Fruit fly (Drosophila melanogaster) whole organism, prepupa: ENCODE measurements around the gene CG14411.

ENCODE experiments used
- Blimp-1 ChIP-seq: fragments of 200-800 bp; sonication (Bioruptor generic); optimal IDR thresholded peaks from 3 replicates; lab custom pipeline; 2017; ENCODE audit warnings: missing biosample characterization, missing genetic modification characterization, mild to moderate bottlenecking, moderate library complexity, missing genetic modification reagents
- CG10631 ChIP-seq: fragments of 200-800 bp; sonication (Bioruptor generic); optimal IDR thresholded peaks from 2 replicates; lab custom pipeline; 2016; ENCODE audit warnings: missing biosample characterization, missing genetic modification characterization
- CG11294 ChIP-seq: fragments of 200-800 bp; sonication (Bioruptor generic); IDR thresholded peaks from 2 replicates; pipeline ENCODE4 v1.3.6; 2022; ENCODE audit warnings: missing biosample characterization, missing genetic modification characterization
- CG11762 ChIP-seq: fragments of 200-800 bp; sonication (Bioruptor generic); optimal IDR thresholded peaks from 3 replicates; lab custom pipeline; 2016; ENCODE audit warnings: missing biosample characterization, missing genetic modification characterization; ENCODE audit not compliant: insufficient read depth
- CG11902 ChIP-seq: fragments of 200-800 bp; sonication (Bioruptor generic); optimal IDR thresholded peaks from 3 replicates; lab custom pipeline; 2016; ENCODE audit warnings: missing biosample characterization, missing genetic modification characterization
- CG15336 ChIP-seq: fragments of 200-800 bp; sonication (Bioruptor generic); IDR thresholded peaks from 2 replicates; pipeline ENCODE4 v1.3.6; 2022; ENCODE audit warnings: missing biosample characterization, missing genetic modification characterization
- CG16779 ChIP-seq: fragments of 200-800 bp; sonication (Bioruptor generic); optimal IDR thresholded peaks from 3 replicates; lab custom pipeline; 2017; ENCODE audit warnings: missing biosample characterization, mild to moderate bottlenecking, missing genetic modification characterization
- CG3032 ChIP-seq: fragments of 200-800 bp; optimal IDR thresholded peaks from 2 replicates; lab custom pipeline; 2019; ENCODE audit warnings: missing biosample characterization, mild to moderate bottlenecking, missing genetic modification characterization, moderate library complexity
- CG31627 ChIP-seq: fragments of 200-800 bp; sonication (Bioruptor generic); optimal IDR thresholded peaks from 3 replicates; lab custom pipeline; 2016; ENCODE audit warnings: missing biosample characterization, missing genetic modification characterization
- CG32006 ChIP-seq: fragments of 200-800 bp; sonication (Bioruptor generic); optimal IDR thresholded peaks from 3 replicates; lab custom pipeline; 2017; ENCODE audit warnings: missing biosample characterization, mild to moderate bottlenecking, missing genetic modification characterization
- CG34406 ChIP-seq: fragments of 200-800 bp; sonication (Bioruptor generic); optimal IDR thresholded peaks from 3 replicates; lab custom pipeline; 2016; ENCODE audit warnings: missing biosample characterization, missing genetic modification characterization
- CG4318 ChIP-seq: fragments of 200-800 bp; sonication (Bioruptor generic); optimal IDR thresholded peaks from 3 replicates; lab custom pipeline; 2017; ENCODE audit warnings: missing biosample characterization, mild to moderate bottlenecking, missing genetic modification characterization
- CG6163 ChIP-seq: fragments of 200-800 bp; sonication (Bioruptor generic); IDR thresholded peaks from 3 replicates; pipeline ENCODE4 v1.3.6; 2022; ENCODE audit warnings: missing biosample characterization, missing genetic modification characterization
- CG6276 ChIP-seq: fragments of 200-800 bp; sonication (Bioruptor generic); optimal IDR thresholded peaks from 2 replicates; lab custom pipeline; 2017; ENCODE audit warnings: missing biosample characterization, mild to moderate bottlenecking, missing genetic modification characterization
- CG6854 ChIP-seq: fragments of 200-800 bp; sonication (Bioruptor generic); optimal IDR thresholded peaks from 2 replicates; lab custom pipeline; 2017; ENCODE audit warnings: missing biosample characterization, mild to moderate bottlenecking, missing genetic modification characterization
- CG7368 ChIP-seq: fragments of 200-800 bp; sonication (Bioruptor generic); optimal IDR thresholded peaks from 3 replicates; lab custom pipeline; 2016; ENCODE audit warnings: missing biosample characterization, missing genetic modification characterization
- CG8119 ChIP-seq: fragments of 200-800 bp; sonication (Bioruptor generic); IDR thresholded peaks from 3 replicates; pipeline ENCODE4 v1.3.6; 2022; ENCODE audit warnings: missing biosample characterization, missing genetic modification characterization
- CG8319 ChIP-seq: fragments of 200-800 bp; sonication (Bioruptor generic); optimal IDR thresholded peaks from 3 replicates; lab custom pipeline; 2016; ENCODE audit warnings: missing biosample characterization, missing genetic modification characterization
- CG8632 ChIP-seq: fragments of 200-800 bp; sonication (Bioruptor generic); optimal IDR thresholded peaks from 3 replicates; lab custom pipeline; 2016; ENCODE audit warnings: missing biosample characterization, missing genetic modification characterization
- CG9139 ChIP-seq: fragments of 200-800 bp; sonication (Bioruptor generic); optimal IDR thresholded peaks from 3 replicates; lab custom pipeline; 2017; ENCODE audit warnings: missing biosample characterization, mild to moderate bottlenecking, missing genetic modification characterization
- Eip75B ChIP-seq: fragments of 200-800 bp; sonication (Bioruptor generic); optimal IDR thresholded peaks from 3 replicates; lab custom pipeline; 2016; ENCODE audit warnings: missing biosample characterization, missing genetic modification characterization
- Eip78C ChIP-seq: fragments of 200-800 bp; sonication (Bioruptor generic); peaks from one replicate; lab custom pipeline; 2016; ENCODE audit warnings: missing biosample characterization, missing genetic modification characterization
- Eip93F ChIP-seq: fragments of 200-800 bp; sonication (Bioruptor generic); optimal IDR thresholded peaks from 2 replicates; lab custom pipeline; 2016; ENCODE audit warnings: missing biosample characterization, mild to moderate bottlenecking, missing genetic modification characterization
- Ets21C ChIP-seq: fragments of 200-800 bp; sonication (Bioruptor generic); optimal IDR thresholded peaks from 3 replicates; lab custom pipeline; 2016; ENCODE audit warnings: missing biosample characterization, missing genetic modification characterization
- Ets96B ChIP-seq: fragments of 200-800 bp; optimal IDR thresholded peaks from 2 replicates; lab custom pipeline; 2019; ENCODE audit warnings: missing biosample characterization, mild to moderate bottlenecking, missing genetic modification characterization, moderate library complexity
- Gug ChIP-seq: fragments of 200-800 bp; sonication (Bioruptor generic); IDR thresholded peaks from 2 replicates; pipeline ENCODE4 v1.3.6; 2022; ENCODE audit warnings: missing biosample characterization, missing genetic modification characterization
- Hr38 ChIP-seq: sonication (Bioruptor generic); optimal IDR thresholded peaks from 2 replicates; lab custom pipeline; 2016; ENCODE audit warnings: missing biosample characterization, missing genetic modification characterization
- Met ChIP-seq: fragments of 200-800 bp; sonication (Bioruptor generic); optimal IDR thresholded peaks from 3 replicates; lab custom pipeline; 2016; ENCODE audit warnings: missing biosample characterization, missing genetic modification characterization
- OdsH ChIP-seq: fragments of 200-800 bp; sonication (Bioruptor generic); optimal IDR thresholded peaks from 3 replicates; lab custom pipeline; 2016; ENCODE audit warnings: missing biosample characterization, missing genetic modification characterization
- Sox102F ChIP-seq: fragments of 200-800 bp; sonication (Bioruptor generic); optimal IDR thresholded peaks from 2 replicates; lab custom pipeline; 2016; ENCODE audit warnings: missing biosample characterization, mild to moderate bottlenecking, missing genetic modification characterization
- Sox14 ChIP-seq: fragments of 200-800 bp; sonication (Bioruptor generic); optimal IDR thresholded peaks from 3 replicates; lab custom pipeline; 2016; ENCODE audit warnings: missing biosample characterization, missing genetic modification characterization
- Sox15 ChIP-seq: fragments of 200-800 bp; sonication (Bioruptor generic); optimal IDR thresholded peaks from 3 replicates; lab custom pipeline; 2016; ENCODE audit warnings: missing biosample characterization, missing genetic modification characterization
- achi ChIP-seq: fragments of 200-800 bp; sonication (Bioruptor generic); optimal IDR thresholded peaks from 3 replicates; lab custom pipeline; 2016; ENCODE audit warnings: missing biosample characterization, missing genetic modification characterization
- acj6 ChIP-seq: fragments of 200-800 bp; sonication (Bioruptor generic); optimal IDR thresholded peaks from 3 replicates; lab custom pipeline; 2016; ENCODE audit warnings: missing biosample characterization, missing genetic modification characterization
- cyc ChIP-seq: fragments of 200-800 bp; sonication (Bioruptor generic); optimal IDR thresholded peaks from 3 replicates; lab custom pipeline; 2016; ENCODE audit warnings: missing biosample characterization, missing genetic modification characterization
- dsx ChIP-seq: fragments of 200-800 bp; optimal IDR thresholded peaks from 3 replicates; lab custom pipeline; 2019; ENCODE audit warnings: missing biosample characterization, mild to moderate bottlenecking, missing genetic modification characterization, moderate library complexity; ENCODE audit not compliant: poor library complexity, severe bottlenecking
- esn ChIP-seq: fragments of 200-800 bp; sonication (Bioruptor generic); optimal IDR thresholded peaks from 2 replicates; lab custom pipeline; 2016; ENCODE audit warnings: missing biosample characterization, mild to moderate bottlenecking, missing genetic modification characterization, moderate library complexity
- fd59A ChIP-seq: fragments of 200-800 bp; sonication (Bioruptor generic); optimal IDR thresholded peaks from 2 replicates; lab custom pipeline; 2017; ENCODE audit warnings: missing biosample characterization, mild to moderate bottlenecking, missing genetic modification characterization, missing genetic modification reagents
- fd85E ChIP-seq: fragments of 200-800 bp; sonication (Bioruptor generic); optimal IDR thresholded peaks from 3 replicates; lab custom pipeline; 2016; ENCODE audit warnings: missing biosample characterization, missing genetic modification characterization
- fkh ChIP-seq: fragments of 200-800 bp; sonication (Bioruptor generic); optimal IDR thresholded peaks from 3 replicates; lab custom pipeline; 2017; ENCODE audit warnings: missing biosample characterization, mild to moderate bottlenecking, missing genetic modification characterization, moderate library complexity
- net ChIP-seq: fragments of 200-800 bp; sonication (Bioruptor generic); optimal IDR thresholded peaks from 3 replicates; lab custom pipeline; 2016; ENCODE audit warnings: missing biosample characterization, missing genetic modification characterization
- pdm3 ChIP-seq: fragments of 200-800 bp; sonication (Bioruptor generic); optimal IDR thresholded peaks from 3 replicates; lab custom pipeline; 2016; ENCODE audit warnings: missing biosample characterization, missing genetic modification characterization
- salr ChIP-seq, 2 experiments: fragments of 200-800 bp; sonication (Bioruptor generic); optimal IDR thresholded peaks; 3 replicates each; lab custom pipeline; 2016 to 2018; ENCODE audit warnings: missing biosample characterization in 2 of 2, missing genetic modification characterization in 2 of 2, mild to moderate bottlenecking in 1 of 2
- spab ChIP-seq: fragments of 200-800 bp; sonication (Bioruptor generic); optimal IDR thresholded peaks from 2 replicates; lab custom pipeline; 2017; ENCODE audit warnings: missing biosample characterization, mild to moderate bottlenecking, missing genetic modification characterization, missing genetic modification reagents
- ss ChIP-seq, 2 experiments: fragments of 200-800 bp; sonication (Bioruptor generic); optimal IDR thresholded peaks; 2 replicates in 1 of 2; 3 replicates in 1 of 2; lab custom pipeline; 2017 to 2018; ENCODE audit warnings: mild to moderate bottlenecking in 2 of 2, missing biosample characterization in 2 of 2, missing genetic modification characterization in 2 of 2, moderate library complexity in 1 of 2
- svp ChIP-seq: fragments of 200-800 bp; sonication (Bioruptor generic); peaks from one replicate; lab custom pipeline; 2016; ENCODE audit warnings: missing biosample characterization, missing genetic modification characterization
- topi ChIP-seq: fragments of 200-800 bp; sonication (Bioruptor generic); optimal IDR thresholded peaks from 3 replicates; lab custom pipeline; 2016; ENCODE audit warnings: missing biosample characterization, missing genetic modification characterization
- vri ChIP-seq: fragments of 200-800 bp; sonication (Bioruptor generic); optimal IDR thresholded peaks from 3 replicates; lab custom pipeline; 2016; ENCODE audit warnings: missing biosample characterization, mild to moderate bottlenecking, missing genetic modification characterization

Gene CG14411

DNA sequence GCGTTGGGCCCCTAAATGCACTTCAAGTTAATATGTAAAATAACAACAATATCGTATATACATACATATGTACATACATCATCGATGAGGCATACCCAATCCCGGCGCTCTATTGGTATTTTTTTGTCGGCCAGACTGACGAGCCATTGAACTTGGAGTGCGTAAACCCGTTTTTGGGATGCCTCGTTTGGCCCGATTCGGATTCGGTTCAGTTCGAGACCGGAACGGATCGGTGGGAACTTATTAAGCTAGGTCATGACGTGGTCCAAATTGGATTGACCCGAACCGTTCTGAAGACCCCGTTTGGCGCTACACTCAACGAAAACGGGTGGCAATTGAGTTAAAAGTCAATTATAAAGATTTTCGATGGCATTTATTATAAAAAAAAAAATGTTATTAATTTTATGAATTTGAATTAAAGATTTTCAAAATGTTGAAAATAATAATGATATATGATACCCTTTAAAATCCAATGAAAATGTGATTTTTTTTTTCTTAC lies 13.7 kb downstream of the CG14411 start:
- TF ChIP-seq spab (GFP tag; lab: Kevin White, UChicago) = no peak
- no peak for TF ChIP-seq CG11902 (GFP tag; lab: Kevin White, UChicago)
- peak; percentile 56 for TF ChIP-seq svp (GFP tag; lab: Kevin White, UChicago)
- TF ChIP-seq Gug (GFP tag; lab: Robert Waterston, UW) = no peak
- no peak for TF ChIP-seq CG4318 (GFP tag; lab: Kevin White, UChicago)
- peak; percentile 29 for TF ChIP-seq Eip75B
- no peak for TF ChIP-seq CG11294
- peak; percentile 18 for TF ChIP-seq esn (GFP tag; lab: Kevin White, UChicago)
- TF ChIP-seq acj6 (GFP tag; lab: Kevin White, UChicago) = no peak
- peak; percentile 11 for TF ChIP-seq topi (GFP tag; lab: Kevin White, UChicago)
- no peak for TF ChIP-seq vri (GFP tag; lab: Kevin White, UChicago)
- peak; percentile 20 for TF ChIP-seq CG34406 (GFP tag; lab: Kevin White, UChicago)
- no peak for TF ChIP-seq Blimp-1 (GFP tag; lab: Kevin White, UChicago)
- TF ChIP-seq salr (GFP tag; optimal IDR thresholded peaks at IDR 0.05; lab: Kevin White, UChicago) = no peak
- no peak for TF ChIP-seq fkh
- TF ChIP-seq Eip78C (GFP tag; lab: Kevin White, UChicago) = peak; percentile 52
- TF ChIP-seq fd59A (GFP tag; lab: Kevin White, UChicago) = no peak
- TF ChIP-seq CG31627 (GFP tag; lab: Kevin White, UChicago) = no peak
- TF ChIP-seq achi (GFP tag; lab: Kevin White, UChicago) = no peak
- no peak for TF ChIP-seq Eip93F (GFP tag; lab: Kevin White, UChicago)
- TF ChIP-seq CG15336 (GFP tag; lab: Robert Waterston, UW) = no peak
- no peak for TF ChIP-seq Met (GFP tag; lab: Kevin White, UChicago)
- TF ChIP-seq CG8319 (GFP tag; lab: Kevin White, UChicago) = no peak
- TF ChIP-seq fd85E (GFP tag; lab: Kevin White, UChicago) = no peak
- TF ChIP-seq pdm3 = no peak
- TF ChIP-seq net = no peak
- TF ChIP-seq CG8632 (GFP tag; lab: Kevin White, UChicago) = no peak
- TF ChIP-seq Ets96B (tag; lab: Kevin White, UChicago) = no peak
- no peak for TF ChIP-seq Ets21C (GFP tag; lab: Kevin White, UChicago)
- no peak for TF ChIP-seq dsx (GFP tag; lab: Kevin White, UChicago)
- no peak for TF ChIP-seq CG7368 (GFP tag; lab: Kevin White, UChicago)
- TF ChIP-seq Sox14 (GFP tag; lab: Kevin White, UChicago) = no peak
- TF ChIP-seq CG32006 (GFP tag; lab: Kevin White, UChicago) = no peak
- TF ChIP-seq CG16779 (tag; lab: Kevin White, UChicago) = no peak
- TF ChIP-seq Sox102F (GFP tag; lab: Kevin White, UChicago) = peak; percentile 22
- no peak for TF ChIP-seq Hr38 (GFP tag; lab: Kevin White, UChicago)
- no peak for TF ChIP-seq CG6854 (GFP tag; lab: Kevin White, UChicago)
- no peak for TF ChIP-seq CG9139
- TF ChIP-seq CG6276 (GFP tag; lab: Kevin White, UChicago) = no peak
- TF ChIP-seq CG8119 (GFP tag; lab: Robert Waterston, UW) = no peak

DNA sequence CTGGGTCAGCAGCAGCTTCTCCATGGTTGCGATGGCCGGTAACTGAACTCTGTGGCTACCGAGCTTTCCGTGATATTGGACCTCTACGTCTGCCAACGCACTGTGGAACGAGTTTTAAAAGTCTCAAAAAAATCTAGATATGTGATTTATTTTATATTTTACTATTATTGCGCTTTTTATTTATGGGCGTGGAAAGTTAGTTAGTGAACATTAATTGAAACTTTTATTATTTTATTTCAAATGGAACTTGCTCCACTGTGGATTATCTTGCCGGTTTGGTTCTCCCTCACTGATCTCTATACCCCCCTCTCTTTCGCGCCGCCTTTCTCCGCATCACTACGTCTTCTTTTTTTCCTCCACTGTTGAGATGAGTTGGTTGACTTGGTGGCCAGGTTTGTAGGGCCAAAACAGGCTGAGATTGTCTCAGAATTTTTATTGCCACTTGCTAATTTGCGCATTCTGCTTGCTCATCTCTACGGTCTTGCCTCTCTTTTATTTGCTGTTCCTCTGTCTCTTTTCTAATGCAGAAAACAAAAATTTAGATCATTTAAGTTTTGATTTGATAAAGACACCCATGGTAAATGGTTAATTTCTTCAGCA lies 16.4 kb downstream of the CG14411 start, which contains the start of gene CG9522:
CG9522 (minus strand) TSS at position 54 of the 600 bp plus-strand sequence.
- peak; percentile 67 for TF ChIP-seq CG31627 (GFP tag; lab: Kevin White, UChicago)
- TF ChIP-seq net = peak; percentile 82
- peak; percentile 85 for TF ChIP-seq ss (GFP tag; optimal IDR thresholded peaks at IDR 0.05; lab: Kevin White, UChicago)
- peak; percentile 95 for TF ChIP-seq CG6163 (GFP tag; lab: Robert Waterston, UW)
- TF ChIP-seq CG7368 (GFP tag; lab: Kevin White, UChicago) = peak; percentile 70
- peak; percentile 92 for TF ChIP-seq CG32006 (GFP tag; lab: Kevin White, UChicago)
- no peak for TF ChIP-seq fkh
- peak; percentile 88 for TF ChIP-seq OdsH (GFP tag; lab: Kevin White, UChicago)
- TF ChIP-seq Sox15 (GFP tag; lab: Kevin White, UChicago) = peak; percentile 61
- peak; percentile 85 for TF ChIP-seq topi (GFP tag; lab: Kevin White, UChicago)
- peak; percentile 49 for TF ChIP-seq CG11902 (GFP tag; lab: Kevin White, UChicago)
- TF ChIP-seq esn (GFP tag; lab: Kevin White, UChicago) = peak; percentile 84
- TF ChIP-seq CG8632 (GFP tag; lab: Kevin White, UChicago) = peak; percentile 80
- TF ChIP-seq cyc (GFP tag; lab: Kevin White, UChicago) = peak; percentile 76
- peak; percentile 11 for TF ChIP-seq fd85E (GFP tag; lab: Kevin White, UChicago)
- peak; percentile 85 for TF ChIP-seq CG11762 (GFP tag; lab: Kevin White, UChicago)
- TF ChIP-seq CG10631 (GFP tag; lab: Kevin White, UChicago) = peak; percentile 90
- peak; percentile 75 for TF ChIP-seq CG3032
- peak; percentile 58 for TF ChIP-seq vri (GFP tag; lab: Kevin White, UChicago)
- peak; percentile 86 for TF ChIP-seq Sox14 (GFP tag; lab: Kevin White, UChicago)
- TF ChIP-seq CG6276 (GFP tag; lab: Kevin White, UChicago) = peak; percentile 89
- peak; percentile 91 for TF ChIP-seq achi (GFP tag; lab: Kevin White, UChicago)
- no peak for TF ChIP-seq Eip93F (GFP tag; lab: Kevin White, UChicago)
